Fruit fly (Drosophila melanogaster): ENCODE results near the gene CG9555.

dm6 chr2L:8967235-8967634, 24.3 kb upstream of the CG9555 start, which contains the start of gene CG18088:
- no peak for TF ChIP-seq ttk (optimal IDR thresholded peaks at IDR 0.05)
- TF ChIP-seq Sin3A (optimal IDR thresholded peaks at IDR 0.05): no peak
- no peak for TF ChIP-seq Myc (optimal IDR thresholded peaks at IDR 0.05)

Data from Kc167 (cell line).